Worm (Caenorhabditis elegans) whole organism, late embryonic: ENCODE results near the gene srx-44.
"Not testable (repeated sequence)": the region's sequence is repeated elsewhere in the genome, so short reads cannot be mapped to it uniquely, and the experiment has no call there.

ENCODE experiments used
- C08G9.2 ChIP-seq: sonication (generic microtip); optimal IDR thresholded peaks from 2 replicates; lab custom pipeline; 2016; ENCODE audit warnings: mild to moderate bottlenecking, missing genetic modification characterization, moderate library complexity, missing compliant biosample characterization
- C38D4.7 ChIP-seq: fragments of 200-800 bp; sonication (Bioruptor generic); optimal IDR thresholded peaks from 2 replicates; lab custom pipeline; 2018; ENCODE audit warnings: mild to moderate bottlenecking, missing genetic modification characterization, moderate library complexity, missing compliant biosample characterization
- K09A11.1 ChIP-seq: sonication (generic microtip); optimal IDR thresholded peaks from 2 replicates; lab custom pipeline; 2017; ENCODE audit warnings: antibody characterized with exemption, mild to moderate bottlenecking, missing genetic modification characterization, missing compliant biosample characterization; ENCODE audit not compliant: insufficient read depth
- Y22D7AL.16 ChIP-seq: sonication (generic microtip); optimal IDR thresholded peaks from 2 replicates; lab custom pipeline; 2016; ENCODE audit warnings: missing genetic modification characterization, missing compliant biosample characterization
- ahr-1 ChIP-seq: sonication (generic microtip); optimal IDR thresholded peaks from 2 replicates; lab custom pipeline; 2016; ENCODE audit warnings: missing genetic modification characterization, missing compliant biosample characterization
- ama-1 ChIP-seq: fragments of 150-350 bp; optimal IDR thresholded peaks from 2 replicates; lab custom pipeline; 2014
- ceh-14 ChIP-seq: sonication (generic microtip); optimal IDR thresholded peaks from 2 replicates; lab custom pipeline; 2016; ENCODE audit warnings: missing genotype, missing genetic modification characterization, missing compliant biosample characterization
- ceh-18 ChIP-seq: sonication (generic microtip); optimal IDR thresholded peaks from 2 replicates; lab custom pipeline; 2016; ENCODE audit warnings: missing genetic modification characterization, missing compliant biosample characterization
- ceh-19 ChIP-seq: fragments of 200-800 bp; sonication (Bioruptor generic); optimal IDR thresholded peaks from 2 replicates; lab custom pipeline; 2018; ENCODE audit warnings: mild to moderate bottlenecking, missing genetic modification characterization, missing compliant biosample characterization
- ceh-2 ChIP-seq: sonication (generic microtip); optimal IDR thresholded peaks from 2 replicates; lab custom pipeline; 2016; ENCODE audit warnings: missing genotype, missing genetic modification characterization, missing compliant biosample characterization
- ceh-22 ChIP-seq: sonication (generic microtip); optimal IDR thresholded peaks from 2 replicates; lab custom pipeline; 2017; ENCODE audit warnings: missing biosample characterization, missing genetic modification characterization
- ceh-24 ChIP-seq: sonication (generic microtip); optimal IDR thresholded peaks from 2 replicates; lab custom pipeline; 2016; ENCODE audit warnings: mild to moderate bottlenecking, missing genetic modification characterization, missing compliant biosample characterization
- che-1 ChIP-seq: sonication (generic microtip); optimal IDR thresholded peaks from 2 replicates; lab custom pipeline; 2016; ENCODE audit warnings: mild to moderate bottlenecking, missing genetic modification characterization, missing compliant biosample characterization
- dmd-4 ChIP-seq: sonication (generic microtip); optimal IDR thresholded peaks from 2 replicates; lab custom pipeline; 2016; ENCODE audit warnings: borderline replicate concordance, missing genetic modification characterization, missing compliant biosample characterization
- dve-1 ChIP-seq: sonication (generic microtip); optimal IDR thresholded peaks from 2 replicates; lab custom pipeline; 2017; ENCODE audit warnings: antibody characterized with exemption, mild to moderate bottlenecking, missing genetic modification characterization, missing compliant biosample characterization
- elt-2 ChIP-seq: sonication (generic microtip); optimal IDR thresholded peaks from 2 replicates; lab custom pipeline; 2016; ENCODE audit warnings: missing genetic modification reagents, missing genetic modification characterization, missing compliant biosample characterization
- ets-4 ChIP-seq: sonication (generic microtip); optimal IDR thresholded peaks from 2 replicates; lab custom pipeline; 2016; ENCODE audit warnings: missing genetic modification characterization, missing compliant biosample characterization
- fax-1 ChIP-seq: sonication (generic microtip); optimal IDR thresholded peaks from 2 replicates; lab custom pipeline; 2016; ENCODE audit warnings: missing genotype, missing genetic modification characterization, missing compliant biosample characterization
- fkh-10 ChIP-seq: fragments of 150-350 bp; optimal IDR thresholded peaks from 2 replicates; lab custom pipeline; 2014; ENCODE audit warnings: missing biosample characterization, missing genetic modification reagents, missing genetic modification characterization
- gmeb-2 ChIP-seq: sonication (generic microtip); optimal IDR thresholded peaks from 2 replicates; lab custom pipeline; 2016; ENCODE audit warnings: missing genetic modification characterization, inconsistent platforms, missing compliant biosample characterization
- hlh-15 ChIP-seq: sonication (generic microtip); optimal IDR thresholded peaks from 2 replicates; lab custom pipeline; 2016; ENCODE audit warnings: missing genetic modification characterization, missing compliant biosample characterization
- hlh-30 ChIP-seq: sonication (generic microtip); optimal IDR thresholded peaks from 2 replicates; lab custom pipeline; 2017; ENCODE audit warnings: antibody characterized with exemption, missing genetic modification characterization, missing compliant biosample characterization; ENCODE audit not compliant: insufficient read depth
- hlh-8 ChIP-seq: sonication (generic microtip); optimal IDR thresholded peaks from 2 replicates; lab custom pipeline; 2016; ENCODE audit warnings: missing genotype, missing genetic modification characterization, missing compliant biosample characterization
- lim-6 ChIP-seq: sonication (generic microtip); optimal IDR thresholded peaks from 2 replicates; lab custom pipeline; 2016; ENCODE audit warnings: missing genetic modification characterization, missing compliant biosample characterization
- lin-11 ChIP-seq: fragments of 200-800 bp; sonication (Bioruptor generic); optimal IDR thresholded peaks from 2 replicates; lab custom pipeline; 2018; ENCODE audit warnings: mild to moderate bottlenecking, missing genetic modification characterization, missing compliant biosample characterization
- madf-2 ChIP-seq: sonication (generic microtip); optimal IDR thresholded peaks from 2 replicates; lab custom pipeline; 2017; ENCODE audit warnings: missing genetic modification characterization, missing compliant biosample characterization
- mec-3 ChIP-seq: sonication (generic microtip); optimal IDR thresholded peaks from 2 replicates; lab custom pipeline; 2016; ENCODE audit warnings: borderline replicate concordance, missing genetic modification characterization, missing compliant biosample characterization
- nhr-232 ChIP-seq: sonication (generic microtip); optimal IDR thresholded peaks from 2 replicates; lab custom pipeline; 2016; ENCODE audit warnings: missing genetic modification characterization, missing compliant biosample characterization
- npax-4 ChIP-seq: sonication (generic microtip); optimal IDR thresholded peaks from 2 replicates; lab custom pipeline; 2016; ENCODE audit warnings: missing genetic modification characterization, missing compliant biosample characterization
- pag-3 ChIP-seq: sonication (generic microtip); optimal IDR thresholded peaks from 2 replicates; lab custom pipeline; 2016; ENCODE audit warnings: missing compliant biosample characterization, missing genetic modification characterization, borderline replicate concordance
- pat-9 ChIP-seq: fragments of 200-800 bp; sonication (Bioruptor generic); optimal IDR thresholded peaks from 2 replicates; lab custom pipeline; 2018; ENCODE audit warnings: mild to moderate bottlenecking, missing genetic modification characterization, moderate library complexity, missing compliant biosample characterization
- pax-1 ChIP-seq: fragments of 150-350 bp; optimal IDR thresholded peaks from 2 replicates; lab custom pipeline; 2014; ENCODE audit warnings: missing biosample characterization, missing genetic modification characterization
- pha-2 ChIP-seq: sonication (generic microtip); optimal IDR thresholded peaks from 2 replicates; lab custom pipeline; 2017; ENCODE audit warnings: mild to moderate bottlenecking, missing genetic modification characterization, missing compliant biosample characterization
- pqm-1 ChIP-seq: sonication (generic microtip); optimal IDR thresholded peaks from 2 replicates; lab custom pipeline; 2016; ENCODE audit warnings: missing genetic modification characterization, missing compliant biosample characterization
- rnt-1 ChIP-seq: sonication (generic microtip); optimal IDR thresholded peaks from 2 replicates; lab custom pipeline; 2016; ENCODE audit warnings: missing genetic modification characterization, missing compliant biosample characterization
- sdc-2 ChIP-seq: sonication (generic microtip); optimal IDR thresholded peaks from 2 replicates; lab custom pipeline; 2016; ENCODE audit warnings: missing genotype, missing genetic modification characterization, missing compliant biosample characterization
- sox-4 ChIP-seq: sonication (generic microtip); optimal IDR thresholded peaks from 2 replicates; lab custom pipeline; 2017; ENCODE audit warnings: mild to moderate bottlenecking, missing genetic modification characterization, inconsistent platforms, missing compliant biosample characterization
- tbx-2 ChIP-seq: sonication (generic microtip); optimal IDR thresholded peaks from 2 replicates; lab custom pipeline; 2016; ENCODE audit warnings: missing genetic modification characterization, missing compliant biosample characterization
- tbx-7 ChIP-seq: sonication (generic microtip); optimal IDR thresholded peaks from 2 replicates; lab custom pipeline; 2016; ENCODE audit warnings: missing genotype, missing genetic modification characterization, missing compliant biosample characterization
- ttx-3 ChIP-seq: sonication (generic microtip); optimal IDR thresholded peaks from 2 replicates; lab custom pipeline; 2016; ENCODE audit warnings: missing genetic modification reagents, missing genetic modification characterization, missing compliant biosample characterization
- unc-3 ChIP-seq, 2 experiments: fragments of 200-800 bp in 1 of 2; sonication (Bioruptor generic) in 1 of 2; sonication (generic microtip) in 1 of 2; conservative IDR thresholded peaks in 1 of 2; optimal IDR thresholded peaks in 1 of 2; 2 replicates each; pipeline versions ENCODE4 v1.3.6 to Lab custom; 2016 to 2022; ENCODE audit warnings: missing compliant biosample characterization in 2 of 2, missing genetic modification characterization in 2 of 2, missing genetic modification reagents in 1 of 2
- unc-42 ChIP-seq: sonication (generic microtip); optimal IDR thresholded peaks from 2 replicates; lab custom pipeline; 2016; ENCODE audit warnings: missing genotype, missing genetic modification characterization, missing compliant biosample characterization
- ztf-16 ChIP-seq: sonication (generic microtip); optimal IDR thresholded peaks from 2 replicates; lab custom pipeline; 2017; ENCODE audit warnings: missing genetic modification characterization, missing compliant biosample characterization

srx-44 gene

ce11 chrV:15982733-15983344, 37.3 kb upstream of the srx-44 start, which contains the start of the genes fbxa-99 and F36G9.13:
fbxa-99 (minus strand) TSS chrV:15982854.
F36G9.13 (plus strand) TSS chrV:15983294.
- TF ChIP-seq Y22D7AL.16 (tag; lab: Kevin White, UChicago) (no peak), ztf-16 (tag; lab: Kevin White, UChicago) (no peak), hlh-30 (no peak), gmeb-2 (tag; lab: Kevin White, UChicago) (no peak), unc-3 (GFP tag; conservative IDR thresholded peaks at IDR 0.05; lab: Robert Waterston, UW) (no peak), unc-3 (tag; optimal IDR thresholded peaks at IDR 0.05; lab: Kevin White, UChicago) (no peak), tbx-2 (tag; lab: Kevin White, UChicago) (no peak), unc-42 (no peak), K09A11.1 (no peak), fkh-10 (no peak), elt-2 (tag; lab: Kevin White, UChicago) (no peak), ceh-24 (tag; lab: Kevin White, UChicago) (no peak), C38D4.7 (GFP tag; lab: Kevin White, UChicago) (no peak), npax-4 (tag; lab: Kevin White, UChicago) (no peak)
- TF ChIP-seq, all 69 proteins: peak for 0

ce11 chrV:15988074-15988473, 32.1 kb upstream of the srx-44 start, which contains the start of gene F36G9.15:
F36G9.15 (minus strand) TSS chrV:15988174.
- no peak for TF ChIP-seq ama-1
- no peak for TF ChIP-seq pax-1
- TF ChIP-seq Y22D7AL.16 (tag; lab: Kevin White, UChicago) = no peak
- no peak for TF ChIP-seq rnt-1 (tag; lab: Kevin White, UChicago)
- no peak for TF ChIP-seq dmd-4 (tag; lab: Kevin White, UChicago)
- TF ChIP-seq tbx-7 (tag; lab: Kevin White, UChicago) = no peak
- no peak for TF ChIP-seq pag-3 (tag; lab: Kevin White, UChicago)
- TF ChIP-seq ceh-18 (tag; lab: Kevin White, UChicago) = no peak
- no peak for TF ChIP-seq C08G9.2 (tag; lab: Kevin White, UChicago)
- no peak for TF ChIP-seq pha-2 (tag; lab: Kevin White, UChicago)
- TF ChIP-seq fax-1 (tag; lab: Kevin White, UChicago) = no peak
- no peak for TF ChIP-seq mec-3
- no peak for TF ChIP-seq unc-3 (GFP tag; conservative IDR thresholded peaks at IDR 0.05; lab: Robert Waterston, UW)
- no peak for TF ChIP-seq unc-3 (tag; optimal IDR thresholded peaks at IDR 0.05; lab: Kevin White, UChicago)
- TF ChIP-seq K09A11.1 = no peak
- TF ChIP-seq ceh-14 (tag; lab: Kevin White, UChicago) = no peak
- TF ChIP-seq sdc-2 (tag; lab: Kevin White, UChicago) = no peak
- no peak for TF ChIP-seq ets-4 (tag; lab: Kevin White, UChicago)
- TF ChIP-seq sox-4 (tag; lab: Kevin White, UChicago) = no peak
- TF ChIP-seq C38D4.7 (GFP tag; lab: Kevin White, UChicago) = no peak
- TF ChIP-seq pat-9 (tag; lab: Kevin White, UChicago) = no peak

- not testable (repeated sequence) for TF ChIP-seq C38D4.7 (GFP tag; lab: Kevin White, UChicago); lim-6; ceh-2
Observed at ce11 chrV:15991850-15992249, 28.3 kb upstream of the srx-44 start, which contains the start of gene C06C6.7. C06C6.7 (plus strand) TSS chrV:15992150.

DNA sequence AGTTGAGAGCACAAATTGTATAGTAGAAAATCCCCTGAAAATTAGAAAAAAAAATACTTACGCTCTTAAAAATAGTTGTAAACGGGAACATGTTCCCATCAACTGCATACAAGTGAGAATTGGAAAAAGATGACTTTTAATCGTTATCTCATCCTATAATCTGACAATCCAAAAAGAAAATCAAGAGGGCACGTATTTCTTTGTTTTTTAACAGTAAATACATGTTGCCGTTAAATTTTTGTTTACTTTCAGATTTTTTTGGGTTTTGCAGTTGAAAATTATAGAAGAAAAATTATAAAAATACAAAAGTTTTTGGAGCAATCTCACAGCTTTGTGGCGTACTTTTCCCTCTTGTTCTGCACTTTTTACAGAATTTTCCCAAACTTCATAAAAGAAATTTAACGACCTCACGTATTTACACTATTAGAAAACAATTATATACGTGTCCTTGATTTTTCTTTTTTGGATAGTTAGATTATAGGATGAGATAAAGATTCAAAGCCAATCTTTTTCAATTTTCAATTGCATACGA, 23.4 kb upstream of the srx-44 start, which contains the start of the genes C06C6.9 and C06C6.8:
TSS of gene C06C6.9 (minus strand) at position 101 of the 532 bp plus-strand sequence.
TSS of gene C06C6.8 (plus strand) at position 482 of the 532 bp plus-strand sequence.
- no peak for TF ChIP-seq ceh-22 (tag; lab: Kevin White, UChicago)
- TF ChIP-seq madf-2 = no peak
- TF ChIP-seq pqm-1 (tag; lab: Kevin White, UChicago) = no peak
- no peak for TF ChIP-seq hlh-8 (tag; lab: Kevin White, UChicago)
- no peak for TF ChIP-seq mec-3
- TF ChIP-seq hlh-15 (tag; lab: Kevin White, UChicago) = no peak
- TF ChIP-seq lim-6 = no peak
- TF ChIP-seq nhr-232 (tag; lab: Kevin White, UChicago) = no peak
- TF ChIP-seq ceh-19 (GFP tag; lab: Kevin White, UChicago) = no peak
- no peak for TF ChIP-seq fax-1 (tag; lab: Kevin White, UChicago)
- no peak for TF ChIP-seq ttx-3
- TF ChIP-seq ahr-1 = no peak
- TF ChIP-seq che-1 (tag; lab: Kevin White, UChicago) = no peak
- no peak for TF ChIP-seq gmeb-2 (tag; lab: Kevin White, UChicago)
- no peak for TF ChIP-seq lin-11 (tag; lab: Kevin White, UChicago)
- TF ChIP-seq C08G9.2 (tag; lab: Kevin White, UChicago) = no peak
- TF ChIP-seq dve-1 (tag; lab: Kevin White, UChicago) = no peak
